Fruit fly (Drosophila melanogaster) S2 (cell line): Measurements from ENCODE around the gene DIP-gamma.

Source experiments
- CG8478 ChIP-seq: fragments of >200 bp; optimal IDR thresholded peaks from 2 replicates; lab custom pipeline; 2018
- CTCF ChIP-seq, 2 experiments: fragments of >200 bp; optimal IDR thresholded peaks; 2 replicates each; lab custom pipeline; 2018

- TF ChIP-seq CG8478 (lab: Kevin White, UChicago) (no peak), CTCF (optimal IDR thresholded peaks at IDR 0.05; lab: Kevin White, UChicago) (peak; percentile 56 to 59)
Measured at dm6 chr3R:28985887-28986286, 15.7 kb upstream of the DIP-gamma start.
